Worm (Caenorhabditis elegans): ENCODE measurements around the gene F48B9.3.

ce11 chrX:2136937-2137336, 27.9 kb upstream of the F48B9.3 start:
- TF ChIP-seq nhr-76 (tag; optimal IDR thresholded peaks at IDR 0.05) (no peak), ztf-11 (tag; optimal IDR thresholded peaks at IDR 0.05) (no peak), nhr-237 (tag; optimal IDR thresholded peaks at IDR 0.05) (no peak), flh-1 (GFP tag; optimal IDR thresholded peaks at IDR 0.05) (no peak), sptf-1 (tag; optimal IDR thresholded peaks at IDR 0.05) (no peak), cnd-1 (tag; optimal IDR thresholded peaks at IDR 0.05) (no peak), ceh-43 (GFP tag; optimal IDR thresholded peaks at IDR 0.05) (no peak), mab-5 (tag; optimal IDR thresholded peaks at IDR 0.05) (no peak), nhr-12 (tag; optimal IDR thresholded peaks at IDR 0.05) (no peak), tbx-8 (GFP tag; optimal IDR thresholded peaks at IDR 0.05) (no peak)
